Fruit fly (Drosophila melanogaster): ENCODE measurements around the gene spg.

The spg gene

dm6 chr3R:28911758-28912157 is 66.7 kb downstream of the spg start (continued):
- TF ChIP-seq CG16779 (tag; optimal IDR thresholded peaks at IDR 0.05) (peak; percentile 12), lz (GFP tag; optimal IDR thresholded peaks at IDR 0.05) (peak; percentile 32), CG7368 (GFP tag; optimal IDR thresholded peaks at IDR 0.05) (peak; percentile 53), CG6163 (GFP tag; IDR thresholded peaks at IDR 0.05) (peak; percentile 81), CG9139 (GFP tag; optimal IDR thresholded peaks at IDR 0.05) (no peak), CG15336 (GFP tag; IDR thresholded peaks at IDR 0.05) (peak; percentile 76), CG6854 (GFP tag; optimal IDR thresholded peaks at IDR 0.05) (no peak)

- no peak for TF ChIP-seq CG6854 (GFP tag; optimal IDR thresholded peaks at IDR 0.05)
- peak; percentile 8 for TF ChIP-seq Lpt (GFP tag; optimal IDR thresholded peaks at IDR 0.05)
- no peak for TF ChIP-seq Hr4 (GFP tag; optimal IDR thresholded peaks at IDR 0.05)
- TF ChIP-seq net (GFP tag; optimal IDR thresholded peaks at IDR 0.05) = no peak
- TF ChIP-seq Sox15 (GFP tag; optimal IDR thresholded peaks at IDR 0.05) = no peak
- TF ChIP-seq Eip93F (GFP tag; optimal IDR thresholded peaks at IDR 0.05) = no peak
- TF ChIP-seq ss (GFP tag; optimal IDR thresholded peaks at IDR 0.05) = no peak
- TF ChIP-seq CG6792 (GFP tag; optimal IDR thresholded peaks at IDR 0.05) = no peak
- no peak for TF ChIP-seq CG8632 (GFP tag; optimal IDR thresholded peaks at IDR 0.05)
- no peak for TF ChIP-seq topi (GFP tag; optimal IDR thresholded peaks at IDR 0.05)
- TF ChIP-seq Ets21C (GFP tag; optimal IDR thresholded peaks at IDR 0.05) = no peak
- no peak for TF ChIP-seq fkh (GFP tag; optimal IDR thresholded peaks at IDR 0.05)
- TF ChIP-seq CG3919 (GFP tag; optimal IDR thresholded peaks at IDR 0.05) = no peak
- no peak for TF ChIP-seq CG16779 (tag; optimal IDR thresholded peaks at IDR 0.05)
- no peak for TF ChIP-seq CG7368 (GFP tag; optimal IDR thresholded peaks at IDR 0.05)
- no peak for TF ChIP-seq CG31627 (GFP tag; optimal IDR thresholded peaks at IDR 0.05)
- no peak for TF ChIP-seq achi (GFP tag; optimal IDR thresholded peaks at IDR 0.05)
- no peak for TF ChIP-seq fd85E (GFP tag; optimal IDR thresholded peaks at IDR 0.05)
- TF ChIP-seq Eip78C (GFP tag) = peak; percentile 27
- TF ChIP-seq CG6276 (GFP tag; optimal IDR thresholded peaks at IDR 0.05) = peak; percentile 61
- no peak for TF ChIP-seq CG8119 (GFP tag; IDR thresholded peaks at IDR 0.05)
- no peak for TF ChIP-seq Gug (GFP tag; IDR thresholded peaks at IDR 0.05)
- no peak for TF ChIP-seq Met (GFP tag; optimal IDR thresholded peaks at IDR 0.05)
- TF ChIP-seq eg (GFP tag; IDR thresholded peaks at IDR 0.05) = 0 out of 3 replicates have a peak, but pooled peaks have one; percentile 20
- no peak for TF ChIP-seq Sox102F (GFP tag; optimal IDR thresholded peaks at IDR 0.05)
- no peak for TF ChIP-seq vri (GFP tag; optimal IDR thresholded peaks at IDR 0.05)
- no peak for TF ChIP-seq CG32006 (GFP tag; optimal IDR thresholded peaks at IDR 0.05)
- TF ChIP-seq CG11294 (GFP tag; IDR thresholded peaks at IDR 0.05) = no peak
- no peak for TF ChIP-seq salr (GFP tag; optimal IDR thresholded peaks at IDR 0.05)
- TF ChIP-seq cyc (GFP tag; optimal IDR thresholded peaks at IDR 0.05) = no peak
- TF ChIP-seq CG10631 (GFP tag; optimal IDR thresholded peaks at IDR 0.05) = no peak
- TF ChIP-seq CG11762 (GFP tag; optimal IDR thresholded peaks at IDR 0.05; ENCODE audit: insufficient read depth) = no peak
- no peak for TF ChIP-seq Blimp-1 (GFP tag; optimal IDR thresholded peaks at IDR 0.05)
- no peak for TF ChIP-seq svp (GFP tag)
- no peak for TF ChIP-seq CG11902 (GFP tag; optimal IDR thresholded peaks at IDR 0.05)
- no peak for TF ChIP-seq dsx (GFP tag; optimal IDR thresholded peaks at IDR 0.05; ENCODE audit: poor library complexity, severe bottlenecking)
- TF ChIP-seq CG3032 (tag; optimal IDR thresholded peaks at IDR 0.05) = no peak
- peak; percentile 54; the same call in 2 of the 3 replicates for TF ChIP-seq CG6163 (GFP tag; IDR thresholded peaks at IDR 0.05)
- TF ChIP-seq CG6808 (GFP tag; optimal IDR thresholded peaks at IDR 0.05) = peak; percentile 19
- TF ChIP-seq CG15336 (GFP tag; IDR thresholded peaks at IDR 0.05) = no peak
- no peak for TF ChIP-seq CG9139 (GFP tag; optimal IDR thresholded peaks at IDR 0.05)
Measured at dm6 chr3R:28913039-28913438, 68.0 kb downstream of the spg start.

All from whole organism, prepupa.